Worm (Caenorhabditis elegans): ENCODE measurements around the gene R03H10.6.

ce11 chrII:4222983-4223382, 49.7 kb upstream of the R03H10.6 start, which contains the start of gene C16A11.5:
- TF ChIP-seq nhr-84 (tag; optimal IDR thresholded peaks at IDR 0.05) (no peak), ama-1 (optimal IDR thresholded peaks at IDR 0.05) (no peak)

Data from whole organism, L1 larva.